Fruit fly (Drosophila melanogaster): Measurements from ENCODE around the gene CG16984.

- no peak for TF ChIP-seq Hr78 (GFP tag; optimal IDR thresholded peaks at IDR 0.05)
- TF ChIP-seq jim (GFP tag; optimal IDR thresholded peaks at IDR 0.05): no peak
- no peak for TF ChIP-seq Dif (GFP tag; optimal IDR thresholded peaks at IDR 0.05; ENCODE audit: partially characterized antibody)
- no peak for TF ChIP-seq lola (GFP tag; optimal IDR thresholded peaks at IDR 0.05)
- TF ChIP-seq HLH106 (tag; optimal IDR thresholded peaks at IDR 0.05): no peak
- no peak for TF ChIP-seq h (GFP tag; optimal IDR thresholded peaks at IDR 0.05)
- TF ChIP-seq rgr (GFP tag; optimal IDR thresholded peaks at IDR 0.05): no peak
- no peak for TF ChIP-seq Vsx2 (GFP tag; optimal IDR thresholded peaks at IDR 0.05; ENCODE audit: partially characterized antibody)
- TF ChIP-seq woc (GFP tag; optimal IDR thresholded peaks at IDR 0.05): no peak
- TF ChIP-seq pan (optimal IDR thresholded peaks at IDR 0.05): no peak
- TF ChIP-seq Jra (GFP tag; optimal IDR thresholded peaks at IDR 0.05): no peak
- no peak for TF ChIP-seq psq (GFP tag; optimal IDR thresholded peaks at IDR 0.05)
Observed at dm6 chr3L:2575240-2575639, 20.3 kb upstream of the CG16984 start.

Measured in whole organism, wandering third instar larva.